Worm (Caenorhabditis elegans): Measurements from ENCODE around the gene F38A1.8.

- TF ChIP-seq unc-39 (tag; optimal IDR thresholded peaks at IDR 0.05): no peak
- TF ChIP-seq blmp-1 (tag; optimal IDR thresholded peaks at IDR 0.05): no peak
- TF ChIP-seq mab-5 (tag; optimal IDR thresholded peaks at IDR 0.05): no peak
- no peak for TF ChIP-seq elt-1 (tag; optimal IDR thresholded peaks at IDR 0.05; ENCODE audit: borderline replicate concordance, insufficient read depth)
- TF ChIP-seq ceh-83 (GFP tag; optimal IDR thresholded peaks at IDR 0.05): no peak
- TF ChIP-seq unc-62 (GFP tag; optimal IDR thresholded peaks at IDR 0.05): no peak
- TF ChIP-seq pha-4 (tag; optimal IDR thresholded peaks at IDR 0.05): no peak
- no peak for TF ChIP-seq cnd-1 (tag; optimal IDR thresholded peaks at IDR 0.05)
- no peak for TF ChIP-seq lsy-2 (tag; optimal IDR thresholded peaks at IDR 0.05)
- no peak for TF ChIP-seq nhr-237 (tag; optimal IDR thresholded peaks at IDR 0.05)
These were observed 20.8 kb upstream of the F38A1.8 start for ce11 chrIV:1260474-1260873.

Data from whole organism, mixed stage, embryonic.